Fruit fly (Drosophila melanogaster) whole organism, wandering third instar larva: ENCODE measurements around the gene Rad60.

ENCODE experiments used
- CG32264 ChIP-seq: fragments of 200-800 bp; sonication (Bioruptor generic); optimal IDR thresholded peaks from 2 replicates; lab custom pipeline; 2016; ENCODE audit warnings: missing biosample characterization, missing genetic modification characterization
- CG9705 ChIP-seq: fragments of 200-800 bp; sonication (Bioruptor generic); optimal IDR thresholded peaks from 2 replicates; lab custom pipeline; 2018; ENCODE audit warnings: missing biosample characterization, mild to moderate bottlenecking, missing genetic modification characterization
- CrebA ChIP-seq: fragments of 200-800 bp; sonication (Bioruptor generic); optimal IDR thresholded peaks from 2 replicates; lab custom pipeline; 2016; ENCODE audit warnings: missing biosample characterization, mild to moderate bottlenecking, missing genetic modification characterization, borderline replicate concordance
- Dif ChIP-seq: fragments of 200-275, 200-300 bp; sonication (Bioruptor generic); optimal IDR thresholded peaks from 2 replicates; lab custom pipeline; 2018; ENCODE audit warnings: missing biosample characterization, missing genetic modification characterization; ENCODE audit not compliant: partially characterized antibody
- HLH106 ChIP-seq: fragments of 200-800 bp; optimal IDR thresholded peaks from 3 replicates; lab custom pipeline; 2019; ENCODE audit warnings: missing biosample characterization, mild to moderate bottlenecking, missing genetic modification characterization, moderate library complexity
- Hr83 ChIP-seq: fragments of 200-300 bp; sonication (Bioruptor generic); optimal IDR thresholded peaks from 2 replicates; lab custom pipeline; 2016; ENCODE audit warnings: missing biosample characterization, mild to moderate bottlenecking, missing genetic modification characterization, moderate library complexity; ENCODE audit not compliant: poor library complexity, severe bottlenecking
- Mio ChIP-seq: sonication (Bioruptor generic); optimal IDR thresholded peaks from 2 replicates; lab custom pipeline; 2016; ENCODE audit warnings: missing biosample characterization, missing genetic modification characterization
- Myc ChIP-seq: fragments of >200 bp; optimal IDR thresholded peaks from 2 replicates; lab custom pipeline; 2017
- OdsH ChIP-seq: fragments of 200-800 bp; sonication (Bioruptor generic); optimal IDR thresholded peaks from 2 replicates; lab custom pipeline; 2016; ENCODE audit warnings: missing biosample characterization, mild to moderate bottlenecking, missing genetic modification characterization
- Rel ChIP-seq, 2 experiments: fragments of 200-800 bp; sonication (Bioruptor generic) in 1 of 2; optimal IDR thresholded peaks; 2 replicates in 1 of 2; 3 replicates in 1 of 2; lab custom pipeline; 2016 to 2019; ENCODE audit warnings: mild to moderate bottlenecking in 2 of 2, missing biosample characterization in 2 of 2, missing genetic modification characterization in 2 of 2, moderate library complexity in 1 of 2
- Sp1 ChIP-seq: fragments of 200-800 bp; sonication (Bioruptor generic); optimal IDR thresholded peaks from 3 replicates; lab custom pipeline; 2019; ENCODE audit warnings: missing biosample characterization, mild to moderate bottlenecking, missing genetic modification characterization, moderate library complexity
- fru ChIP-seq: fragments of 200-800 bp; sonication (Bioruptor generic); optimal IDR thresholded peaks from 3 replicates; lab custom pipeline; 2016; ENCODE audit warnings: missing biosample characterization, mild to moderate bottlenecking, missing genetic modification characterization
- h ChIP-seq: fragments of 200-800 bp; sonication (Bioruptor generic); optimal IDR thresholded peaks from 3 replicates; lab custom pipeline; 2016; ENCODE audit warnings: missing biosample characterization, mild to moderate bottlenecking, missing genetic modification characterization
- lola ChIP-seq: fragments of >200 bp; optimal IDR thresholded peaks from 2 replicates; lab custom pipeline; 2017; ENCODE audit warnings: missing biosample characterization, missing genetic modification characterization
- rgr ChIP-seq: fragments of 200-800 bp; sonication (Bioruptor generic); optimal IDR thresholded peaks from 3 replicates; lab custom pipeline; 2016; ENCODE audit warnings: missing biosample characterization, mild to moderate bottlenecking, missing genetic modification characterization
- usp ChIP-seq: fragments of >200 bp; optimal IDR thresholded peaks from 2 replicates; lab custom pipeline; 2017; ENCODE audit warnings: missing biosample characterization, missing genetic modification characterization
- woc ChIP-seq: sonication (Bioruptor generic); optimal IDR thresholded peaks from 2 replicates; lab custom pipeline; 2016; ENCODE audit warnings: missing biosample characterization, mild to moderate bottlenecking, missing genetic modification characterization

The Rad60 gene

dm6 chr3R:23203934-23204333 is 47.3 kb downstream of the Rad60 start, which contains the start of gene fzo:
Gene fzo, minus strand, starts transcription at chr3R:23204034.
- TF ChIP-seq Sp1 (GFP tag; lab: Kevin White, UChicago) (no peak), fru (GFP tag; lab: Kevin White, UChicago) (no peak), OdsH (GFP tag; lab: Kevin White, UChicago) (no peak), Myc (lab: Kevin White, UChicago) (no peak), h (GFP tag; lab: Kevin White, UChicago) (no peak), Mio (GFP tag; lab: Kevin White, UChicago) (no peak), Hr83 (GFP tag; lab: Kevin White, UChicago) (no peak)
- TF ChIP-seq, all 38 proteins: peak for 0

DNA sequence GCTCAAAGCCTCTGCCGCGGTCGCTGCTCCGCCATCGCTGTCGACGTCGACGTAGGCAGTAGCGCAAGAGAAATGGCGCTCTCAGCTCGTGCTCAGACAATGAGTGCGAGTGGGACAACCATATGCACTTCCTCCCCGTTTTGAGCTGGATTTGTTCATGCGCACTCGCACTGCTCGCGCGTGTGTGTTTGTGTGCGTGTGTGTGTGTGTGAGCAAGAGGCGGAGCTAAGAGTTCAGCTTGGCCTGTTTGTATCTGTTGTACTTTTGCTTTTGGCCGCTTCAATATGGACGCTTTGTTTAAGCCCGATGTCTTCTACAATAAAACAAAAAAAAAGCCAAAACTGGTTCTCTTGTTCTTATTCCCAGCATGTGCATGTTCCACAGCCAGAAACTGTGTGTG is 50.2 kb downstream of the Rad60 start:
- no peak for TF ChIP-seq woc (GFP tag; lab: Kevin White, UChicago)
- TF ChIP-seq Dif = peak; percentile 36
- no peak for TF ChIP-seq OdsH (GFP tag; lab: Kevin White, UChicago)
- no peak for TF ChIP-seq Mio (GFP tag; lab: Kevin White, UChicago)
- TF ChIP-seq rgr (GFP tag; lab: Kevin White, UChicago) = peak; percentile 33
- no peak for TF ChIP-seq CrebA (GFP tag; lab: Kevin White, UChicago)
- peak; percentile 58 for TF ChIP-seq Sp1 (GFP tag; lab: Kevin White, UChicago)
- no peak for TF ChIP-seq h (GFP tag; lab: Kevin White, UChicago)
- no peak for TF ChIP-seq usp (GFP tag; lab: Kevin White, UChicago)
- TF ChIP-seq CG9705 = peak; percentile 35
- no peak for TF ChIP-seq Rel (GFP tag; optimal IDR thresholded peaks at IDR 0.05; lab: Kevin White, UChicago)
- TF ChIP-seq Rel (tag; optimal IDR thresholded peaks at IDR 0.05; lab: Kevin White, UChicago) = peak; percentile 46
- no peak for TF ChIP-seq lola (GFP tag; lab: Kevin White, UChicago)
- TF ChIP-seq HLH106 (tag; lab: Kevin White, UChicago) = peak; percentile 32
- no peak for TF ChIP-seq Hr83 (GFP tag; lab: Kevin White, UChicago)
- TF ChIP-seq CG32264 = no peak
